Worm (Caenorhabditis elegans): ENCODE measurements around the gene egas-4.
A peak's percentile ranks its signal among the peaks of the same experiment; 100 is the strongest.

Gene egas-4

DNA sequence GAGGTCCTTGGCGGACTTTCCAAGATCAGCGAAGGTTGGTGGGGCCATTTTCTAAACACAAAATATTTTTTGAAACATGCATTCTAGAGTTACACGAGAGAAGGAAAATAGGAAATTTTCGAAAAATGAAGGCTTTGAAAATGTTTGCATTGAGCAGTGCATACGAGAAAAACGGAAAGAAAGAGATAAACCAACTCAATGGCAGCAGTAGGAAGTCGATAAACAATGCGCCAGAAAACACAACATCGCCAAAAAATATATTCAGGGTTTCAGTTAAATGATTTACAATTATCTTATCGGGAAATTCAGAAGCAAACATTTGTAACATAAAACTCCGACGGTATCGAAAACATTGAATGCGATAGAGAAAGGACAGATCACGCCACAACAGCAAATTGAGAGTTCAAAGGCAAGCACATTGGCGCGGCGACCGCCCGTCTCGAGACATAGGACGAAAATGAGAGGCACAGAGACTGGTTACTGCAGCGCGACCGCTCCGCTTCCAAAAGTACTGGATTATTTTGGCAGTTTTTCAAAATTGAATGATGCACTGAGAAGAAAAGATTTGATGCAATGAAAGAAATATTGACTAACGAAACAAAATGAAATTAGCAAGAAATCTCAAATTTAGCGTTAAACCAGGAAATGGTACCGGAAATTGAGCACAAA, 10.3 kb upstream of the egas-4 start, which contains the start of the genes vdac-1 and R05G6.5 (continued):
- TF ChIP-seq mdl-1 (tag; optimal IDR thresholded peaks at IDR 0.05) (peak in 1 of 2 experiments; percentile 89), fkh-10 (GFP tag; optimal IDR thresholded peaks at IDR 0.05) (peak; percentile 28), pax-3 (tag; optimal IDR thresholded peaks at IDR 0.05) (peak; percentile 47), efl-1 (optimal IDR thresholded peaks at IDR 0.05) (peak; percentile 59 to 93), efl-1 (GFP tag; optimal IDR thresholded peaks at IDR 0.05 in 1 of 2) (peak; percentile 90 to 99), ceh-90 (tag; optimal IDR thresholded peaks at IDR 0.05) (no peak), nhr-77 (tag; optimal IDR thresholded peaks at IDR 0.05) (peak; percentile 90), hlh-4 (tag; optimal IDR thresholded peaks at IDR 0.05) (no peak), grh-1 (GFP tag; IDR thresholded peaks at IDR 0.05) (peak; percentile 77), unc-86 (tag; optimal IDR thresholded peaks at IDR 0.05) (peak; percentile 56), nhr-19 (GFP tag; conservative IDR thresholded peaks at IDR 0.05) (peak; percentile 87), elt-2 (tag; optimal IDR thresholded peaks at IDR 0.05) (peak; percentile 73), mep-1 (tag; optimal IDR thresholded peaks at IDR 0.05) (peak; percentile 54), C16A3.4 (tag; optimal IDR thresholded peaks at IDR 0.05) (peak; percentile 90), rnt-1 (tag; optimal IDR thresholded peaks at IDR 0.05) (peak; percentile 79), ceh-82 (tag; optimal IDR thresholded peaks at IDR 0.05) (peak; percentile 42 to 93 (median 70)), efl-3 (GFP tag; optimal IDR thresholded peaks at IDR 0.05) (no peak), alr-1 (tag; optimal IDR thresholded peaks at IDR 0.05; ENCODE audit: borderline replicate concordance) (no peak), pqm-1 (tag; optimal IDR thresholded peaks at IDR 0.05) (peak; percentile 67), fkh-4 (tag; optimal IDR thresholded peaks at IDR 0.05; ENCODE audit: borderline replicate concordance) (no peak), nhr-90 (tag; optimal IDR thresholded peaks at IDR 0.05; ENCODE audit: poor library complexity) (peak; percentile 80), egl-27 (tag; optimal IDR thresholded peaks at IDR 0.05) (peak in 1 of 2 experiments; percentile 33), fkh-8 (tag; optimal IDR thresholded peaks at IDR 0.05) (peak; percentile 81), unc-98 (GFP tag; IDR thresholded peaks at IDR 0.05) (no peak), hpl-2 (GFP tag; optimal IDR thresholded peaks at IDR 0.05) (no peak), isw-1 (GFP tag; IDR thresholded peaks at IDR 0.05) (peak; percentile 71), hlh-17 (GFP tag; optimal IDR thresholded peaks at IDR 0.05; ENCODE audit: borderline replicate concordance) (no peak), elt-3 (tag; optimal IDR thresholded peaks at IDR 0.05) (peak in 4 of 6 experiments; percentile 30 to 78 (median 46)), sox-4 (tag; optimal IDR thresholded peaks at IDR 0.05) (no peak), lin-15B (tag; optimal IDR thresholded peaks at IDR 0.05) (peak; percentile 72), ztf-4 (tag; optimal IDR thresholded peaks at IDR 0.05) (peak; percentile 55), vab-15 (tag; optimal IDR thresholded peaks at IDR 0.05) (peak; percentile 8), nhr-28 (tag; optimal IDR thresholded peaks at IDR 0.05) (no peak), unc-62 (GFP tag; optimal IDR thresholded peaks at IDR 0.05) (no peak), ceh-8 (GFP tag; optimal IDR thresholded peaks at IDR 0.05) (no peak), lin-13 (GFP tag; optimal IDR thresholded peaks at IDR 0.05) (peak; percentile 82), ama-1 (optimal IDR thresholded peaks at IDR 0.05) (no peak), mab-9 (GFP tag; IDR thresholded peaks at IDR 0.05) (0 out of 2 replicates have a peak, but pooled peaks have one; percentile 17), ets-5 (GFP tag; IDR thresholded peaks at IDR 0.05) (no peak), blmp-1 (tag; optimal IDR thresholded peaks at IDR 0.05) (peak; percentile 79), snu-23 (GFP tag; optimal IDR thresholded peaks at IDR 0.05) (peak; percentile 93), unc-130 (tag; optimal IDR thresholded peaks at IDR 0.05) (peak; percentile 81), sup-37 (GFP tag; optimal IDR thresholded peaks at IDR 0.05) (peak; percentile 25), ztf-11 (tag; optimal IDR thresholded peaks at IDR 0.05) (no peak), zag-1 (tag; optimal IDR thresholded peaks at IDR 0.05) (no peak), aly-2 (tag; optimal IDR thresholded peaks at IDR 0.05) (no peak), tlp-1 (tag; optimal IDR thresholded peaks at IDR 0.05) (no peak), ceh-88 (GFP tag; IDR thresholded peaks at IDR 0.05) (peak; percentile 49; the same call in 1 of the 2 replicates), dpl-1 (GFP tag; optimal IDR thresholded peaks at IDR 0.05) (peak; percentile 89 to 92 (median 92)), swsn-7 (tag; optimal IDR thresholded peaks at IDR 0.05) (peak; percentile 82), fos-1 (tag; optimal IDR thresholded peaks at IDR 0.05) (peak; percentile 63), ceh-63 (GFP tag; optimal IDR thresholded peaks at IDR 0.05) (no peak)
